Fruit fly (Drosophila melanogaster) whole organism, pupa: Measurements from ENCODE around the gene CanA-14F.

ENCODE experiments used
- CG10348 ChIP-seq: fragments of 200-800 bp; sonication (Bioruptor generic); IDR thresholded peaks from 2 replicates; pipeline ENCODE4 v1.3.6; 2022; ENCODE audit warnings: missing biosample characterization, missing genetic modification characterization
- CG12605 ChIP-seq: fragments of 200-800 bp; sonication (Bioruptor generic); IDR thresholded peaks from 2 replicates; pipeline ENCODE4 v1.3.6; 2022; ENCODE audit warnings: missing biosample characterization, missing genetic modification characterization
- CG13204 ChIP-seq: fragments of 200-800 bp; sonication (Bioruptor generic); optimal IDR thresholded peaks from 2 replicates; lab custom pipeline; 2018; ENCODE audit warnings: missing biosample characterization, mild to moderate bottlenecking, missing genetic modification characterization, moderate library complexity
- CG14655 ChIP-seq: fragments of 200-800 bp; sonication (Bioruptor generic); optimal IDR thresholded peaks from 3 replicates; lab custom pipeline; 2017; ENCODE audit warnings: mild to moderate bottlenecking, missing biosample characterization, missing genetic modification reagents, missing genetic modification characterization
- CG15710 ChIP-seq: fragments of 200-800 bp; sonication (Bioruptor generic); optimal IDR thresholded peaks from 2 replicates; lab custom pipeline; 2018; ENCODE audit warnings: missing biosample characterization, mild to moderate bottlenecking, missing genetic modification characterization, moderate library complexity
- CG17806 ChIP-seq: fragments of 200-800 bp; sonication (Bioruptor generic); optimal IDR thresholded peaks from 2 replicates; lab custom pipeline; 2018; ENCODE audit warnings: missing biosample characterization, mild to moderate bottlenecking, missing genetic modification characterization, moderate library complexity
- CG32121 ChIP-seq: fragments of 200-800 bp; sonication (Bioruptor generic); IDR thresholded peaks from 2 replicates; pipeline ENCODE4 v1.3.6; 2022; ENCODE audit warnings: missing biosample characterization, missing genetic modification characterization
- CG34367 ChIP-seq: fragments of 200-800 bp; sonication (Bioruptor generic); optimal IDR thresholded peaks from 2 replicates; lab custom pipeline; 2018; ENCODE audit warnings: missing biosample characterization, mild to moderate bottlenecking, missing genetic modification characterization
- CG4496 ChIP-seq: fragments of 200-800 bp; sonication (Bioruptor generic); IDR thresholded peaks from 3 replicates; pipeline ENCODE4 v1.3.6; 2022; ENCODE audit warnings: missing biosample characterization, missing genetic modification characterization
- CG8159 ChIP-seq: fragments of 200-800 bp; sonication (Bioruptor generic); optimal IDR thresholded peaks from 3 replicates; lab custom pipeline; 2018; ENCODE audit warnings: missing biosample characterization, mild to moderate bottlenecking, missing genetic modification characterization, moderate library complexity
- CG8301 ChIP-seq: fragments of 200-800 bp; sonication (Bioruptor generic); optimal IDR thresholded peaks from 2 replicates; lab custom pipeline; 2018; ENCODE audit warnings: missing biosample characterization, mild to moderate bottlenecking, missing genetic modification characterization
- CG9948 ChIP-seq: fragments of 200-800 bp; sonication (Bioruptor generic); optimal IDR thresholded peaks from 2 replicates; lab custom pipeline; 2018; ENCODE audit warnings: missing biosample characterization, mild to moderate bottlenecking, missing genetic modification characterization, moderate library complexity
- D1 ChIP-seq: fragments of 200-800 bp; sonication (Bioruptor generic); optimal IDR thresholded peaks from 2 replicates; lab custom pipeline; 2018; ENCODE audit warnings: missing biosample characterization, mild to moderate bottlenecking, missing genetic modification characterization, moderate library complexity
- EcR ChIP-seq: fragments of 200-800 bp; sonication (Bioruptor generic); optimal IDR thresholded peaks from 3 replicates; lab custom pipeline; 2019; ENCODE audit warnings: missing biosample characterization, missing genetic modification characterization, mild to moderate bottlenecking, moderate library complexity, missing genetic modification reagents
- Ets98B ChIP-seq: fragments of 200-800 bp; sonication (Bioruptor generic); IDR thresholded peaks from 2 replicates; pipeline ENCODE4 v1.3.6; 2022; ENCODE audit warnings: missing biosample characterization, missing genetic modification characterization
- Pif1A ChIP-seq: fragments of 200-800 bp; sonication (Bioruptor generic); optimal IDR thresholded peaks from 3 replicates; lab custom pipeline; 2016; ENCODE audit warnings: missing biosample characterization, missing genetic modification characterization
- Pif1B ChIP-seq: fragments of 200-800 bp; sonication (Bioruptor generic); optimal IDR thresholded peaks from 3 replicates; lab custom pipeline; 2016; ENCODE audit warnings: missing biosample characterization, missing genetic modification characterization
- Snoo ChIP-seq: fragments of 200-800 bp; sonication (Bioruptor generic); optimal IDR thresholded peaks from 3 replicates; lab custom pipeline; 2017; ENCODE audit warnings: missing biosample characterization, mild to moderate bottlenecking, missing genetic modification characterization, inconsistent platforms
- fd96Ca ChIP-seq: fragments of 200-800 bp; sonication (Bioruptor generic); IDR thresholded peaks from 3 replicates; pipeline ENCODE4 v1.3.6; 2022; ENCODE audit warnings: missing biosample characterization, missing genetic modification characterization
- gl ChIP-seq: fragments of 200-800 bp; sonication (Bioruptor generic); optimal IDR thresholded peaks from 2 replicates; lab custom pipeline; 2018; ENCODE audit warnings: missing biosample characterization, mild to moderate bottlenecking, missing genetic modification characterization
- rn ChIP-seq: fragments of 200-800 bp; sonication (Bioruptor generic); IDR thresholded peaks from 2 replicates; pipeline ENCODE4 v1.3.6; 2022; ENCODE audit warnings: missing biosample characterization, missing genetic modification characterization

CanA-14F gene

DNA sequence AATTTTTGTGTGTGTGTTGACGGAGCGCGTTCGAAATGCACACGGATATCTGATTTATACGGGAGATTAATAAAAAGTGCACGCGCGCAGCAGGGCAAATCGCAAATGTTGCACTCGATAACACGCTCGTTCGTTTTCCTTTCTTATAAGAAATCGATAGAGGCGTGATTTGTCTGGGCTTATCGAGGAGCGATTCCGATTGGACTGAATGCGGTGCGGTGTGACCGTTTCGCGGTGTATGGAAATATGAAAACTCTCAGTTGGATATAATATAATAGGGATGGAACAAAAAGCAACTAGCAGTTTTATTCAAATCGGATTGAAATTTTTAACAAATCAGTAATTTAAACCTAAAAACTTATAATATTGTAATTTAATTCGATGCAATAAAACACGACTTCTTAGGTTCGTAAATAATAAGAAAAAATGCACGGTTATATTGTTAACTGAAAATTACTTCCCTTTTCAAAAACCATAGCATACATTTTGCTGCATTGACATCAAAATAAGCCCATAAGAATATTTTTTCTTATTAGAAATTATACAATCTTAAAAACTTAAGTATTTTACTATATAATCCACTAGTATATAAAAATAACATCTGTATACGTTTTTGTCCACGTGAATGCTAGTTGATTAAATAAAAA lies at the start of gene CanA-14F:
Gene CanA-14F, minus strand, starts transcription at position 152 of the 647 bp plus-strand sequence.
- no peak for TF ChIP-seq Ets98B (GFP tag; lab: Robert Waterston, UW)
- no peak for TF ChIP-seq CG34367
- no peak for TF ChIP-seq CG15710 (tag; lab: Kevin White, UChicago)
- no peak for TF ChIP-seq Pif1A
- TF ChIP-seq CG17806 (tag; lab: Kevin White, UChicago), result no peak
- TF ChIP-seq CG8301 (tag; lab: Kevin White, UChicago), result no peak
- 0 out of 2 replicates have a peak, but pooled peaks have one; percentile 29 for TF ChIP-seq CG12605 (GFP tag; lab: Robert Waterston, UW)
- no peak for TF ChIP-seq Pif1B

DNA sequence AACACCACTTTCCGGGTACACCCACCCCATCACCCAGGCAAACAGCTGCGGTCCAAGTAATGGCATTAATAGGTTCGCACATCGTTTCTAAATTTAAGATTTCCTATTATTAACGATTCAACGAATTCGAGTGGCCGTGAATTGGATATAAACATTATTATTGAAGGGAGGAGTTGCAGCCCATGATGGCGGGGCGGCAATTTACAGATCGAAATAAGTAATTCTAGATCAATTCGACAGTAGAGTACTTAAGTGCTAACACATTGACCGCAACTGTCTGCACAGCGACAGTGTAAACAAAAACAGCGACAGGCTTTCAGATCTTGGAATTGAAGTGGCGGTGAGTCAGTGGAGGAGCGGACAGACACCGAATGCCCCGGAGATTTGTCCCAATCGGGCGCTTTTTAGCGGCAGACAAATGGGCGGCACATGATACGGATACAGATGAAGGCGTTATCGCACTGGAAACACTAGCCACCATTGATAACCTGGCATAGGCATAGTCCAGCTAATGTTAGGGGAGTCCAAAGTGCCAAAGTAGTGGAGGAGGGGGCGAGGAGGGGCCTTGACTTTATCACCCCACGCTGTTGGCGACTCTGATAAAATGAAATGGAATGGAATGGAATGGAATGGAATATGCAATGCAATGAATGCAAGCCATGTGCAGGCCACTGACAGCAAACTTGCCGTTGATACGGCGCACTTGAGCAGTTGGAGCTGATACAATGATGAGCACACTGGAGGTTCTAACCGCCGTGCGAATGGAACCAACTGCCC lies 46.4 kb upstream of the CanA-14F start:
- TF ChIP-seq Snoo (tag; lab: Kevin White, UChicago), result no peak
- no peak for TF ChIP-seq CG17806 (tag; lab: Kevin White, UChicago)
- TF ChIP-seq gl, result peak; percentile 63
- TF ChIP-seq CG32121 (GFP tag; lab: Robert Waterston, UW), result peak; percentile 65
- TF ChIP-seq CG13204, result peak; percentile 41
- peak; percentile 71 for TF ChIP-seq CG14655 (GFP tag; lab: Kevin White, UChicago)
- peak; percentile 10 for TF ChIP-seq CG8301 (tag; lab: Kevin White, UChicago)
- TF ChIP-seq Pif1B, result no peak
- peak; percentile 32 for TF ChIP-seq EcR (GFP tag; lab: Kevin White, UChicago)
- TF ChIP-seq CG12605 (GFP tag; lab: Robert Waterston, UW), result peak; percentile 34; the same call in 1 of the 2 replicates
- TF ChIP-seq fd96Ca (GFP tag; lab: Robert Waterston, UW), result peak; percentile 66; the same call in 2 of the 3 replicates
- TF ChIP-seq Pif1A, result no peak
- no peak for TF ChIP-seq D1 (tag; lab: Kevin White, UChicago)
- TF ChIP-seq Ets98B (GFP tag; lab: Robert Waterston, UW), result peak; percentile 30; the same call in 1 of the 2 replicates
- no peak for TF ChIP-seq CG9948 (tag; lab: Kevin White, UChicago)
- peak; percentile 65; the same call in 2 of the 3 replicates for TF ChIP-seq CG4496 (GFP tag; lab: Robert Waterston, UW)
- TF ChIP-seq CG8159 (tag; lab: Kevin White, UChicago), result peak; percentile 21
- peak; percentile 8 for TF ChIP-seq CG15710 (tag; lab: Kevin White, UChicago)
- no peak for TF ChIP-seq CG34367
- TF ChIP-seq CG10348 (GFP tag; lab: Robert Waterston, UW), result no peak
- peak; percentile 2; the same call in 1 of the 2 replicates for TF ChIP-seq rn (GFP tag; lab: Robert Waterston, UW)

DNA sequence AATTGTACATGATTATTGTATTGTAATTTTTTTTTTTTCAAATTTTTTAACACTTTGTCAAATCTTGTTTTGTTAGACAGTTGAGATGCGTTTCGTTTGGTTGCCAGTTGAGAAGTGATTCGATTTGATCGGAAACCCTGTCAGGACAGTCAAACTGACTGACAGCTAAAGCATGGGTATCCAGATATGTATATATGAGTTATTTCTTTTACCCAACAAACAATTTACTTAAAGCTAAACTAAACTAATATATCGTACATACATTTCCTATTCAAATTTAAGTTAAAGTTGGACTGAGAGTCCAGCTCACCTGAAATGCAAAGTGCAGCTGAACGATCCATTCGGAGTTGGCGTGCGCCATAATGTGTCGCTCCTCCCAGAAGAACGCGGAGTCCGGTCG lies 45.2 kb upstream of the CanA-14F start, which contains the start of gene CG9777:
Gene CG9777, minus strand, starts transcription at position 101 of the 400 bp plus-strand sequence.
- TF ChIP-seq CG14655 (GFP tag; lab: Kevin White, UChicago) (no peak), gl (no peak), CG4496 (GFP tag; lab: Robert Waterston, UW) (no peak), CG8301 (tag; lab: Kevin White, UChicago) (no peak), fd96Ca (GFP tag; lab: Robert Waterston, UW) (no peak), Pif1A (no peak), CG17806 (tag; lab: Kevin White, UChicago) (no peak), CG13204 (no peak), Snoo (tag; lab: Kevin White, UChicago) (no peak), CG34367 (no peak), CG8159 (tag; lab: Kevin White, UChicago) (no peak), Pif1B (no peak), Ets98B (GFP tag; lab: Robert Waterston, UW) (no peak), CG9948 (tag; lab: Kevin White, UChicago) (no peak), CG32121 (GFP tag; lab: Robert Waterston, UW) (no peak), CG12605 (GFP tag; lab: Robert Waterston, UW) (no peak), EcR (GFP tag; lab: Kevin White, UChicago) (no peak), CG10348 (GFP tag; lab: Robert Waterston, UW) (no peak), rn (GFP tag; lab: Robert Waterston, UW) (no peak), CG15710 (tag; lab: Kevin White, UChicago) (no peak)

DNA sequence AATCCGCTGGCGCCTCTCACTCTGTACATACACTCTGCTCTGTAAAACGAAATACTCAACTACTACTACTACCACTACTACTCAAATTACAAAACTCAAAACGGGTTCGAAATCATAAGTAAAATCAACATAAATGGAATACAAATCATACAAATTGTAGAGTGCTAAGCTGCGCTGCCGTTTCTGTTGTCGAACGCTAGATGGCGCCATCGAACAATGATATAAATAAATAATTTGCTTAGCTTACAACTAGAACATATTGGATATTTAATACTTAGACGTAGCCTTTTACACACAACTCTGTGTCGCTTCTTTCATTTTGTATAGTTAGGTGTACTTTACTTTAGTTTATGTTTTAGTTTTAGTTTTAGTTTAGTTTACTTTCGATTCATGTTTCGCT lies 37.5 kb upstream of the CanA-14F start:
- no peak for TF ChIP-seq D1 (tag; lab: Kevin White, UChicago)
- no peak for TF ChIP-seq gl

DNA sequence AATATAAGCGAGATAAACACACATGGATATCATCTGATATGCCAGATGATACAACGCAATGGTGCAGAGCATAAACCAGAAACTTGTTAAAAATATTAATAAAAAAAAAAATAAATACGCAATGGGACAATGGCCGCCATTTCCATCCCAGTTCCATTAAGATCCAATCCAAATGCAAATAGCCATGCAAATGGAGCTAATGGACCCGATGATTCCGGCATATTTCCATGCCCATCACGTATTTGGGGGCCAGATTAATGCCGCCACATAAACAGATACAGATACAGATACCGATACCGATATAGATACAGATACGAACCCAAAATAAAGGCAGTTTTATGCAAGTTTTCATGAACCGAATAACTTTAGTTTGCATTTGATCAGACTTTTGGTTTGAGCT lies 36.6 kb upstream of the CanA-14F start:
- TF ChIP-seq D1 (tag; lab: Kevin White, UChicago) (no peak), Snoo (tag; lab: Kevin White, UChicago) (no peak), Pif1B (no peak), CG14655 (GFP tag; lab: Kevin White, UChicago) (no peak), CG17806 (tag; lab: Kevin White, UChicago) (no peak), rn (GFP tag; lab: Robert Waterston, UW) (no peak), CG8301 (tag; lab: Kevin White, UChicago) (no peak), CG10348 (GFP tag; lab: Robert Waterston, UW) (no peak), CG34367 (no peak), CG12605 (GFP tag; lab: Robert Waterston, UW) (no peak), CG13204 (no peak), CG15710 (tag; lab: Kevin White, UChicago) (no peak), EcR (GFP tag; lab: Kevin White, UChicago) (no peak), CG4496 (GFP tag; lab: Robert Waterston, UW) (no peak), gl (no peak), fd96Ca (GFP tag; lab: Robert Waterston, UW) (no peak), CG32121 (GFP tag; lab: Robert Waterston, UW) (no peak), CG9948 (tag; lab: Kevin White, UChicago) (no peak)
